Worm (Caenorhabditis elegans) whole organism, L2 larva: Measurements from ENCODE around the gene srw-109.
A peak's percentile ranks its signal among the peaks of the same experiment; 100 is the strongest.

Experiments used
- C34F6.9 ChIP-seq: fragments of 150-350 bp; optimal IDR thresholded peaks from 2 replicates; lab custom pipeline; 2014; ENCODE audit warnings: missing biosample characterization, missing genetic modification characterization
- F13H6.1 ChIP-seq: sonication (generic microtip); optimal IDR thresholded peaks from 2 replicates; lab custom pipeline; 2016; ENCODE audit warnings: missing genetic modification characterization, missing compliant biosample characterization
- R02D3.7 ChIP-seq: fragments of 150-350 bp; optimal IDR thresholded peaks from 2 replicates; lab custom pipeline; 2014; ENCODE audit warnings: missing biosample characterization, missing genetic modification characterization
- aly-2 ChIP-seq: fragments of 150-350 bp; optimal IDR thresholded peaks from 2 replicates; lab custom pipeline; 2014; ENCODE audit warnings: missing biosample characterization, missing genetic modification characterization
- ama-1 ChIP-seq: fragments of 150-350 bp; optimal IDR thresholded peaks from 2 replicates; lab custom pipeline; 2018; ENCODE audit warnings: inconsistent platforms
- blmp-1 ChIP-seq: sonication (generic microtip); optimal IDR thresholded peaks from 2 replicates; lab custom pipeline; 2017; ENCODE audit warnings: missing genetic modification characterization, mild to moderate bottlenecking, missing compliant biosample characterization, antibody characterized with exemption, moderate library complexity; ENCODE audit not compliant: insufficient read depth
- ceh-16 ChIP-seq: fragments of 150-350 bp; optimal IDR thresholded peaks from 2 replicates; lab custom pipeline; 2014; ENCODE audit warnings: missing biosample characterization, missing genetic modification characterization
- ceh-82 ChIP-seq: fragments of 150-350 bp; optimal IDR thresholded peaks from 2 replicates; lab custom pipeline; 2014; ENCODE audit warnings: missing biosample characterization, missing genetic modification characterization
- crh-2 ChIP-seq: sonication (generic microtip); optimal IDR thresholded peaks from 2 replicates; lab custom pipeline; 2017; ENCODE audit warnings: missing biosample characterization, missing genetic modification characterization
- dmd-4 ChIP-seq: sonication (generic microtip); optimal IDR thresholded peaks from 2 replicates; lab custom pipeline; 2017; ENCODE audit warnings: missing biosample characterization, missing genetic modification characterization
- egl-27 ChIP-seq: sonication (generic microtip); optimal IDR thresholded peaks from 3 replicates; lab custom pipeline; 2017; ENCODE audit warnings: missing biosample characterization, missing genetic modification reagents, missing genetic modification characterization
- elt-1 ChIP-seq: fragments of 150-350 bp; optimal IDR thresholded peaks from 2 replicates; lab custom pipeline; 2014; ENCODE audit warnings: missing biosample characterization, missing genetic modification characterization
- elt-3 ChIP-seq: sonication (generic microtip); optimal IDR thresholded peaks from 2 replicates; lab custom pipeline; 2017; ENCODE audit warnings: missing biosample characterization, missing genetic modification characterization
- fos-1 ChIP-seq: fragments of 150-350 bp; optimal IDR thresholded peaks from 2 replicates; lab custom pipeline; 2014; ENCODE audit warnings: missing biosample characterization, missing genetic modification characterization
- gmeb-1 ChIP-seq: fragments of 150-350 bp; optimal IDR thresholded peaks from 2 replicates; lab custom pipeline; 2014; ENCODE audit warnings: missing biosample characterization, missing genetic modification characterization
- lin-11 ChIP-seq: fragments of 150-350 bp; sonication (generic microtip); optimal IDR thresholded peaks from 2 replicates; lab custom pipeline; 2014; ENCODE audit warnings: missing biosample characterization, missing genetic modification characterization, inconsistent platforms, mixed read lengths
- lin-13 ChIP-seq: fragments of 150-350 bp; optimal IDR thresholded peaks from 2 replicates; lab custom pipeline; 2014; ENCODE audit warnings: missing biosample characterization, missing genetic modification reagents, missing genetic modification characterization
- mab-5 ChIP-seq: fragments of 150-350 bp; optimal IDR thresholded peaks from 2 replicates; lab custom pipeline; 2014; ENCODE audit warnings: missing biosample characterization, missing genetic modification characterization
- mbf-1 ChIP-seq: sonication (generic microtip); optimal IDR thresholded peaks from 2 replicates; lab custom pipeline; 2017; ENCODE audit warnings: missing biosample characterization, missing genetic modification characterization
- mdl-1 ChIP-seq, 2 experiments: fragments of 150-350 bp in 1 of 2; sonication (generic microtip) in 1 of 2; optimal IDR thresholded peaks; 2 replicates each; lab custom pipeline; 2017; ENCODE audit warnings: missing biosample characterization in 2 of 2, missing genetic modification characterization in 2 of 2
- nhr-11 ChIP-seq: fragments of 150-350 bp; optimal IDR thresholded peaks from 2 replicates; lab custom pipeline; 2014; ENCODE audit warnings: missing biosample characterization, missing genetic modification characterization
- nhr-12 ChIP-seq: fragments of 150-350 bp; optimal IDR thresholded peaks from 2 replicates; lab custom pipeline; 2014; ENCODE audit warnings: missing biosample characterization, missing genetic modification characterization
- nhr-129 ChIP-seq: fragments of 150-350 bp; optimal IDR thresholded peaks from 2 replicates; lab custom pipeline; 2014; ENCODE audit warnings: missing biosample characterization, missing genetic modification characterization
- nhr-23 ChIP-seq: fragments of 150-350 bp; optimal IDR thresholded peaks from 2 replicates; lab custom pipeline; 2014; ENCODE audit warnings: missing biosample characterization, missing genetic modification reagents, missing genetic modification characterization
- nhr-25 ChIP-seq: fragments of 150-350 bp; sonication (generic microtip); optimal IDR thresholded peaks from 3 replicates; lab custom pipeline; 2014; ENCODE audit warnings: missing biosample characterization, missing genetic modification characterization
- nhr-6 ChIP-seq: fragments of 150-350 bp; optimal IDR thresholded peaks from 2 replicates; lab custom pipeline; 2014; ENCODE audit warnings: missing biosample characterization, missing genetic modification characterization
- nhr-77 ChIP-seq: fragments of 150-350 bp; optimal IDR thresholded peaks from 2 replicates; lab custom pipeline; 2014; ENCODE audit warnings: missing biosample characterization, missing genetic modification characterization
- peb-1 ChIP-seq: fragments of 150-350 bp; optimal IDR thresholded peaks from 2 replicates; lab custom pipeline; 2014; ENCODE audit warnings: missing biosample characterization, missing genetic modification characterization
- sem-4 ChIP-seq: fragments of 150-350 bp; optimal IDR thresholded peaks from 2 replicates; lab custom pipeline; 2014; ENCODE audit warnings: missing biosample characterization, missing genetic modification reagents, missing genetic modification characterization
- skn-1 ChIP-seq: sonication (generic microtip); optimal IDR thresholded peaks from 2 replicates; lab custom pipeline; 2017; ENCODE audit warnings: missing biosample characterization, missing genetic modification characterization
- sma-3 ChIP-seq: sonication (generic microtip); optimal IDR thresholded peaks from 2 replicates; lab custom pipeline; 2016; ENCODE audit warnings: missing genetic modification reagents, missing genetic modification characterization, missing compliant biosample characterization
- sma-9 ChIP-seq, 2 experiments: fragments of 150-350 bp in 1 of 2; sonication (generic microtip) in 1 of 2; optimal IDR thresholded peaks; 2 replicates each; lab custom pipeline; 2014 to 2016; ENCODE audit warnings: missing genetic modification characterization in 2 of 2, mild to moderate bottlenecking in 1 of 2, missing biosample characterization in 1 of 2, missing compliant biosample characterization in 1 of 2, missing genetic modification reagents in 1 of 2, moderate library complexity in 1 of 2
- snpc-4 ChIP-seq: fragments of 150-350 bp; optimal IDR thresholded peaks from 2 replicates; lab custom pipeline; 2014; ENCODE audit warnings: missing biosample characterization, missing genetic modification characterization
- unc-39 ChIP-seq: fragments of 150-350 bp; optimal IDR thresholded peaks from 2 replicates; lab custom pipeline; 2014; ENCODE audit warnings: missing biosample characterization, missing genetic modification characterization
- unc-55 ChIP-seq: fragments of 150-350 bp; sonication (generic microtip); optimal IDR thresholded peaks from 3 replicates; lab custom pipeline; 2014; ENCODE audit warnings: missing biosample characterization, missing genetic modification reagents, missing genetic modification characterization
- unc-62 ChIP-seq: fragments of 150-350 bp; optimal IDR thresholded peaks from 2 replicates; lab custom pipeline; 2014; ENCODE audit warnings: missing biosample characterization, missing genetic modification reagents, missing genetic modification characterization
- ztf-11 ChIP-seq: sonication (generic microtip); optimal IDR thresholded peaks from 2 replicates; lab custom pipeline; 2017; ENCODE audit warnings: missing biosample characterization, missing genetic modification characterization
- ztf-4 ChIP-seq: fragments of 150-350 bp; optimal IDR thresholded peaks from 2 replicates; lab custom pipeline; 2014; ENCODE audit warnings: missing biosample characterization, missing genetic modification characterization

The srw-109 gene

DNA sequence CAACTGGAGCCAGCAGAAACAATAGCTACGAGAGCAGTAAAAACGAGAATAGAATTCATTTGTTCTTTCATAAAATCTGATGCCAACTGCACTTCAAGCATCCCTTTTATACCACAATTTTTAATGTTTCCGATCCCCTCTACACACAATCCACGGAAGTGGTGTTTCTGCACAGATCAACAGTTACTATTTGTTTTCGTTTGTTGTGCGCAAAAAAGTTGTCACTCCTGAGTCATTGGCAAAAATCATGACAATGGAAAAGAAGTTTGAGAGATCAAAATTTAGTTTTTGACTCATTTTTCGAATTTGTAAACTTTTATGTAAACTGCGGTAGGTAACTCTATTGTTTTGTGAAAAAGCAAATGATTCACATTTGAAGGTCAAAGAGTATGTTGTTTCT is 4.6 kb downstream of the srw-109 start, which contains the start of gene srlf-37:
srlf-37 (minus strand) TSS at position 101 of the 400 bp plus-strand sequence.
- TF ChIP-seq ama-1 (lab: Kevin White, UChicago) (no peak), elt-1 (tag; lab: Kevin White, UChicago) (no peak), sma-3 (GFP tag; lab: Kevin White, UChicago) (no peak), R02D3.7 (no peak), unc-62 (GFP tag; lab: Kevin White, UChicago) (no peak), unc-55 (no peak), gmeb-1 (tag; lab: Kevin White, UChicago) (no peak), nhr-23 (tag; lab: Kevin White, UChicago) (no peak), nhr-77 (tag; lab: Kevin White, UChicago) (no peak), nhr-11 (tag; lab: Kevin White, UChicago) (no peak), F13H6.1 (tag; lab: Kevin White, UChicago) (no peak), lin-11 (tag; lab: Kevin White, UChicago) (no peak), aly-2 (tag; lab: Kevin White, UChicago) (no peak), nhr-6 (tag; lab: Kevin White, UChicago) (no peak), fos-1 (no peak), lin-13 (GFP tag; lab: Kevin White, UChicago) (no peak)

- TF ChIP-seq nhr-12 (tag; lab: Kevin White, UChicago) (no peak), ama-1 (lab: Kevin White, UChicago) (no peak), sem-4 (no peak), nhr-129 (tag; lab: Kevin White, UChicago) (no peak), elt-1 (tag; lab: Kevin White, UChicago) (no peak), ceh-82 (no peak), peb-1 (tag; lab: Kevin White, UChicago) (no peak), ztf-11 (no peak), mdl-1 (tag; optimal IDR thresholded peaks at IDR 0.05; lab: Kevin White, UChicago) (no peak), nhr-25 (no peak), ztf-4 (no peak), R02D3.7 (no peak), C34F6.9 (tag; lab: Kevin White, UChicago) (no peak), snpc-4 (no peak), lin-11 (tag; lab: Kevin White, UChicago) (no peak), crh-2 (tag; lab: Kevin White, UChicago) (no peak), skn-1 (no peak)
Observed at ce11 chrV:600231-600630, 8.5 kb downstream of the srw-109 start, which contains the start of gene nhr-251. TSS of gene nhr-251 (plus strand) at chrV:600531.

ce11 chrV:599783-600182 is 9.0 kb downstream of the srw-109 start:
- TF ChIP-seq mab-5 (tag; lab: Kevin White, UChicago) = no peak
- peak; percentile 2 for TF ChIP-seq ceh-16 (tag; lab: Kevin White, UChicago)
- TF ChIP-seq sma-9 (GFP tag; optimal IDR thresholded peaks at IDR 0.05; lab: Kevin White, UChicago) = peak; percentile 47
- no peak for TF ChIP-seq sma-9 (tag; optimal IDR thresholded peaks at IDR 0.05; lab: Kevin White, UChicago)
- TF ChIP-seq, all 48 proteins: peak for 2

- no peak for TF ChIP-seq lin-11 (tag; lab: Kevin White, UChicago)
- no peak for TF ChIP-seq gmeb-1 (tag; lab: Kevin White, UChicago)
- TF ChIP-seq skn-1 = no peak
- TF ChIP-seq sem-4 = no peak
- TF ChIP-seq ceh-16 (tag; lab: Kevin White, UChicago) = no peak
- no peak for TF ChIP-seq elt-1 (tag; lab: Kevin White, UChicago)
- no peak for TF ChIP-seq blmp-1
- TF ChIP-seq mab-5 (tag; lab: Kevin White, UChicago) = no peak
- no peak for TF ChIP-seq elt-3
- no peak for TF ChIP-seq F13H6.1 (tag; lab: Kevin White, UChicago)
- no peak for TF ChIP-seq nhr-129 (tag; lab: Kevin White, UChicago)
- TF ChIP-seq mbf-1 = no peak
- TF ChIP-seq crh-2 (tag; lab: Kevin White, UChicago) = no peak
- TF ChIP-seq nhr-77 (tag; lab: Kevin White, UChicago) = no peak
- no peak for TF ChIP-seq dmd-4 (tag; lab: Kevin White, UChicago)
- no peak for TF ChIP-seq nhr-11 (tag; lab: Kevin White, UChicago)
- TF ChIP-seq egl-27 = no peak
- no peak for TF ChIP-seq sma-9 (GFP tag; optimal IDR thresholded peaks at IDR 0.05; lab: Kevin White, UChicago)
- TF ChIP-seq sma-9 (tag; optimal IDR thresholded peaks at IDR 0.05; lab: Kevin White, UChicago) = no peak
- TF ChIP-seq unc-39 (tag; lab: Kevin White, UChicago) = no peak
Observed at ce11 chrV:598626-599025, 10.1 kb downstream of the srw-109 start.
